Fruit fly (Drosophila melanogaster): ENCODE results near the gene CG34279.

DNA sequence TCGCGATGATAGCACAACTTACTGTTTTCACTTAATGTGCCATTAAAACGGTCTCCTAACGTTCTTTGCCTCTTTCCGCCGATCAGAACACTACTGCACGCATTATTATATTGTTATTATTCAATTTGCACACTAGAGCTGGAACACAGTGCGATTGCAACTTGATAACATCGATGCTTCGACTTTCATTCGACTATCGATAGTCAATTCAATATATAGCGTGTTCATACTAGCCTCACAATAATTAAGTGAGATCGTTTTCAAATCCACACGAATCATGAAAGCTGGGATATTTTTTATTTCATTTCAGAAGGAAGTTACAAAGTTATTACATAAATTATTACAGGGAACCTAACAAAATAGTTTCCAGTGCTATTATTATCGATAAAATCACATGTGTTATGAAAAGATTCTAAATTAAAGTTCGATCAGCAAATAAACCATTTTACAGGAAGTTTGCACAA, 1.8 kb downstream of the CG34279 start:
- TF ChIP-seq psq (optimal IDR thresholded peaks at IDR 0.05) (no peak), ttk (optimal IDR thresholded peaks at IDR 0.05) (no peak), Myc (optimal IDR thresholded peaks at IDR 0.05) (no peak), insv (optimal IDR thresholded peaks at IDR 0.05) (no peak)
